Fruit fly (Drosophila melanogaster): ENCODE measurements around the gene CG9813.

DNA sequence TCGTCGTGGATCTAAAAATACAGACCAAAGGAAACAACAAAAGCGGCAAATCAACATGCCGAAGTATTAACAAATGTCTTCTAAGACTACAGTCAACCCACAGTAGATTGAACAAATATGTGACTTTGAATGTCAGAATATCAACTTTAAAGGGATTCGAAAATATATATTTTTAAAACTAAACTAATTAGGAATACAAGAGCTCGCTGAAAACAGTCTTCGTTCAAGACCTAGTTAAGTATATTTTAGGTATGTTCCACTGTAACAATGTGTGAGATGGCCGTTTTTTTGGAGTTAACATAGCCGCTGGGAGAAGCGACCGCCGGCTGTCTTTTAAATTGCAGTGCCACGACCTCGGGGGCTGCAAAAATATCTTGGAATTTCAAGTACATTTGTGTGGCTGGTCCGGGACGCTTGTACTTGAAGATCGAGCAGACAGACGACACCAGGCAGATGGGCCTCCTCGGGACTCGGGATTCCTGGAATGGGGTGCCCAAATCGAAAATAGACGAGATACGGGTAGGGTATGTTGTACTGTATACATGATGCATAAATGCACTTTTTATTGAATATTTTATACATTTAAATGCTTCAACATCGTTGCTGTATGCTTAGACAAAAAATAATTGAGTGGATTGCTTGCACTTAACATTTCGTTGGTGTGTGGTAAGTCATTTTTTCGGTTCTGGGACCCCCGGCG, 48.9 kb upstream of the CG9813 start:
- TF ChIP-seq Sp1 (GFP tag; optimal IDR thresholded peaks at IDR 0.05), result peak; percentile 15
- no peak for TF ChIP-seq brk (GFP tag; optimal IDR thresholded peaks at IDR 0.05)
- no peak for TF ChIP-seq Abd-B (GFP tag; optimal IDR thresholded peaks at IDR 0.05)
- TF ChIP-seq ey (GFP tag; optimal IDR thresholded peaks at IDR 0.05), result peak; percentile 80
- peak; percentile 73 for TF ChIP-seq rgr (GFP tag; optimal IDR thresholded peaks at IDR 0.05)

Measured in whole organism, wandering third instar larva.